Fruit fly (Drosophila melanogaster): ENCODE measurements around the gene Df31.

DNA sequence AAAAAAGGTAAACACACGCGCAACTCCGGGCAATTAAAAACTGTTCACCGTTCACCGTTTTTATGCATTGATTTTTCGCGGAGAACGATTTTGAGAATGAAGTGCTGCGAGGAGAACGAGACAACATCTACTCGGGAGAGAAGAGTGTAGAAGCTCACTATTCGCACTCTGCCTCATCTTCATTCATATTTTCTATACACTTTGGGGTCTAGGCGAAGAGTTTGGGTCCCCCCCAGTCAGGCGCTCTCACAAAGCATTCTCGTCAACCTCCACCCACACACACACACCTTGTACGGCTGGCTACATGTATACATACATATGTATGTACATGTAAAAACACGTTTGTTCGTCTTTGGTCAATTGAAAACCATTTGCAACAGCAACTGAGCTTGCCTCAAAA lies 46.8 kb upstream of the Df31 start:
- TF ChIP-seq psq (optimal IDR thresholded peaks at IDR 0.05) (no peak), CG8478 (optimal IDR thresholded peaks at IDR 0.05) (no peak), Dll (optimal IDR thresholded peaks at IDR 0.05) (no peak), EcR (GFP tag; optimal IDR thresholded peaks at IDR 0.05) (no peak), pan (optimal IDR thresholded peaks at IDR 0.05) (no peak)
